Worm (Caenorhabditis elegans) whole organism, L4 larva: ENCODE results near the gene parp-2.

ENCODE experiments used
- F44E2.7 ChIP-seq: fragments of 200-800 bp; sonication (Bioruptor generic); IDR thresholded peaks from 2 replicates; pipeline ENCODE4 v2.1.2; 2022; ENCODE audit warnings: missing genetic modification characterization, missing compliant biosample characterization
- T26A8.4 ChIP-seq: fragments of 200-800 bp; sonication (Bioruptor generic); IDR thresholded peaks from 2 replicates; pipeline ENCODE4 v1.3.6; 2022; ENCODE audit warnings: missing genetic modification characterization, missing compliant biosample characterization
- Y105C5A.15 ChIP-seq: fragments of 200-800 bp; sonication (Bioruptor generic); IDR thresholded peaks from 2 replicates; pipeline ENCODE4 v1.3.6; 2022; ENCODE audit warnings: missing genetic modification characterization, missing compliant biosample characterization
- Y75B8A.6 ChIP-seq: fragments of 200-800 bp; sonication (Bioruptor generic); IDR thresholded peaks from 2 replicates; pipeline ENCODE4 v1.3.6; 2022; ENCODE audit warnings: missing genetic modification reagents, missing genetic modification characterization, missing compliant biosample characterization
- aha-1 ChIP-seq: fragments of 150-350 bp; peaks from one replicate; lab custom pipeline; 2014; ENCODE audit warnings: missing biosample characterization, missing genetic modification characterization
- ceh-28 ChIP-seq: fragments of 150-350 bp; optimal IDR thresholded peaks from 2 replicates; lab custom pipeline; 2014; ENCODE audit warnings: missing biosample characterization, missing genetic modification reagents, missing genetic modification characterization
- ceh-32 ChIP-seq: sonication (generic microtip); optimal IDR thresholded peaks from 2 replicates; lab custom pipeline; 2016; ENCODE audit warnings: mild to moderate bottlenecking, missing genetic modification characterization, missing compliant biosample characterization; ENCODE audit not compliant: poor library complexity
- ces-1 ChIP-seq: fragments of 150-350 bp; sonication (generic microtip); optimal IDR thresholded peaks from 4 replicates; lab custom pipeline; 2014; ENCODE audit warnings: missing biosample characterization, missing genetic modification reagents, missing genetic modification characterization
- cey-2 ChIP-seq: sonication (generic microtip); optimal IDR thresholded peaks from 3 replicates; lab custom pipeline; 2017; ENCODE audit warnings: missing genetic modification characterization, mild to moderate bottlenecking, missing compliant biosample characterization, antibody characterized with exemption, borderline replicate concordance; ENCODE audit not compliant: insufficient read depth
- daf-16 ChIP-seq, 3 experiments: sonication (generic microtip); optimal IDR thresholded peaks; 2 replicates each; lab custom pipeline; 2016 to 2017; ENCODE audit warnings: missing genetic modification characterization in 3 of 3, missing genetic modification reagents in 3 of 3, mild to moderate bottlenecking in 2 of 3, missing compliant biosample characterization in 2 of 3, missing biosample characterization in 1 of 3, moderate library complexity in 1 of 3
- egl-27 ChIP-seq: sonication (generic microtip); optimal IDR thresholded peaks from 3 replicates; lab custom pipeline; 2017; ENCODE audit warnings: missing biosample characterization, missing genetic modification reagents, missing genetic modification characterization
- hif-1 ChIP-seq, 2 experiments: sonication (generic microtip); optimal IDR thresholded peaks; 2 replicates each; lab custom pipeline; 2016 to 2017; ENCODE audit warnings: missing compliant biosample characterization in 2 of 2, missing genetic modification characterization in 2 of 2, missing genetic modification reagents in 2 of 2, missing genotype in 2 of 2, mild to moderate bottlenecking in 1 of 2
- hlh-11 ChIP-seq: fragments of 200-800 bp; sonication (Bioruptor generic); optimal IDR thresholded peaks from 2 replicates; lab custom pipeline; 2018; ENCODE audit warnings: mild to moderate bottlenecking, missing genetic modification characterization, missing compliant biosample characterization
- hmg-1.1 ChIP-seq: fragments of 200-800 bp; sonication (Bioruptor generic); IDR thresholded peaks from 2 replicates; pipeline ENCODE4 v1.3.6; 2022; ENCODE audit warnings: missing genetic modification reagents, missing genetic modification characterization, missing compliant biosample characterization
- jun-1 ChIP-seq: fragments of 150-350 bp; optimal IDR thresholded peaks from 2 replicates; lab custom pipeline; 2014; ENCODE audit warnings: missing biosample characterization, missing genetic modification reagents, missing genetic modification characterization
- lin-15B ChIP-seq: fragments of 150-350 bp; sonication (generic microtip); optimal IDR thresholded peaks from 3 replicates; lab custom pipeline; 2014; ENCODE audit warnings: missing biosample characterization, missing genetic modification characterization
- lin-29 ChIP-seq: fragments of 200-800 bp; sonication (Bioruptor generic); IDR thresholded peaks from 2 replicates; pipeline ENCODE4 v1.3.6; 2022; ENCODE audit warnings: missing genetic modification reagents, missing genetic modification characterization, missing compliant biosample characterization
- lin-38 ChIP-seq: fragments of 200-800 bp; sonication (Bioruptor generic); IDR thresholded peaks from 2 replicates; pipeline ENCODE4 v1.3.6; 2022; ENCODE audit warnings: missing genetic modification reagents, missing genetic modification characterization, missing compliant biosample characterization
- lsy-2 ChIP-seq, 2 experiments: fragments of 150-350 bp in 1 of 2; sonication (generic microtip) in 1 of 2; optimal IDR thresholded peaks; 2 replicates each; lab custom pipeline; 2014 to 2017; ENCODE audit warnings: missing biosample characterization in 2 of 2, missing genetic modification characterization in 2 of 2
- nhr-102 ChIP-seq: sonication (generic microtip); optimal IDR thresholded peaks from 2 replicates; lab custom pipeline; 2016; ENCODE audit warnings: mild to moderate bottlenecking, missing genetic modification characterization, moderate library complexity, missing compliant biosample characterization
- nhr-237 ChIP-seq: sonication (generic microtip); optimal IDR thresholded peaks from 2 replicates; lab custom pipeline; 2017; ENCODE audit warnings: missing biosample characterization, missing genetic modification characterization
- nhr-28 ChIP-seq: fragments of 150-350 bp; optimal IDR thresholded peaks from 2 replicates; lab custom pipeline; 2014; ENCODE audit warnings: missing biosample characterization, missing genetic modification characterization
- nhr-48 ChIP-seq: sonication (generic microtip); optimal IDR thresholded peaks from 2 replicates; lab custom pipeline; 2016; ENCODE audit warnings: mild to moderate bottlenecking, missing genetic modification characterization, missing compliant biosample characterization
- nhr-6 ChIP-seq: fragments of 150-350 bp; optimal IDR thresholded peaks from 2 replicates; lab custom pipeline; 2014; ENCODE audit warnings: missing biosample characterization, missing genetic modification characterization
- nhr-76 ChIP-seq: fragments of 150-350 bp; optimal IDR thresholded peaks from 2 replicates; lab custom pipeline; 2014; ENCODE audit warnings: missing biosample characterization, missing genetic modification characterization
- pqm-1 ChIP-seq: sonication (generic microtip); optimal IDR thresholded peaks from 2 replicates; lab custom pipeline; 2017; ENCODE audit warnings: missing biosample characterization, missing genetic modification characterization
- snpc-4 ChIP-seq: fragments of 150-350 bp; optimal IDR thresholded peaks from 2 replicates; lab custom pipeline; 2014; ENCODE audit warnings: missing biosample characterization, missing genetic modification characterization
- unc-62 ChIP-seq, 3 experiments: fragments of 150-350 bp in 1 of 3; sonication (generic microtip); optimal IDR thresholded peaks in 2 of 3; peaks in 1 of 3; 1 replicate in 1 of 3; 2 replicates in 2 of 3; lab custom pipeline; 2014 to 2017; ENCODE audit warnings: missing biosample characterization in 3 of 3, missing genetic modification characterization in 3 of 3, missing genetic modification reagents in 3 of 3, missing genotype in 1 of 3
- zag-1 ChIP-seq: fragments of 150-350 bp; optimal IDR thresholded peaks from 2 replicates; lab custom pipeline; 2014; ENCODE audit warnings: missing biosample characterization, missing genetic modification characterization
- ztf-7 ChIP-seq: fragments of 150-350 bp; optimal IDR thresholded peaks from 2 replicates; lab custom pipeline; 2014; ENCODE audit warnings: missing biosample characterization, missing genetic modification characterization

The parp-2 gene

DNA sequence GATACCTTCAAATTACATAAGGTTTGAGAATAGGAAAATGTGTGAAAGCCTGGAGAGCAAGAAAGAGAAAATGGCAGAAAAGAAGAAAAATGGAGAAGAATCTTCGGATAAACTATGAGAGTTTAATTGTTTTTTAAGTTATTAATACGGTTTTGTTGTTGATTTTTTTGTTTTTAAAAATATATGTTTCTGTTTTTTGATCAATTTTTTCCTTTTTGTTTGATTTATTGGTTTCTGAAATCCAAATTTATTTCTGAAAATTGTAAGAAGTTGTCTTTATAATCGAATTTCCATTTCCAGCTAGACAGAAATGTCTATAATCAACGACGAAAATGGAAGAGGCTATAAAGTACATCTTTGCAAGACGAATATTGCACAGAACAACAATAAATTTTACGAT is at the start of gene parp-2:
Gene parp-2 (plus strand): TSS at position 301 of the 400 bp plus-strand sequence.
- TF ChIP-seq nhr-48 (tag; lab: Kevin White, UChicago): no peak
- TF ChIP-seq nhr-76: no peak
- no peak for TF ChIP-seq hif-1 (tag; optimal IDR thresholded peaks at IDR 0.05; lab: Kevin White, UChicago)
- TF ChIP-seq lin-29 (GFP tag; lab: Robert Waterston, UW): no peak
- TF ChIP-seq unc-62 (GFP tag; optimal IDR thresholded peaks at IDR 0.05 in 1 of 2; lab: Kevin White, UChicago): no peak
- no peak for TF ChIP-seq unc-62 (tag; optimal IDR thresholded peaks at IDR 0.05; lab: Kevin White, UChicago)
- TF ChIP-seq cey-2 (tag; lab: Kevin White, UChicago): no peak
- TF ChIP-seq F44E2.7 (GFP tag; lab: Robert Waterston, UW): no peak

DNA sequence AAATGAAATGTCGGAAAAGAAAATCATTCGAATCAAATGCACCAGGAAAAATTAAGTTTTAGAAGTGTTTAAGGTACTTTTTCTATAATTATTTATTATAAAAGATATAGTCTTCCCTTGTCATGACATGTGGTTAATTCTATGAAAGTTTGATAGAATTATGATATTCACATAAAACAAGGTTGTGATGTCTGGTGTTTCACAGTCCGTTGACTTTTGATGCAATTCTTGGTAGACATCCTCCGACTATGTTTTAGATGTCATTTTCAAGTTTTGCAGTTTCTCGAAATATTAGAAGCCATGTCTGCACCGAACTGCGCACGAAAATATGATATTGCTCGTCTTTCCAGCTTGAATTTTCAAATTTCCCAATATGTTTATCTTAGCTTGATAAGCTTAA is 48.5 kb upstream of the parp-2 start, which contains the start of gene sra-7:
Gene sra-7 (plus strand): TSS at position 301 of the 400 bp plus-strand sequence.
- TF ChIP-seq ceh-28 (tag; lab: Kevin White, UChicago): no peak
- TF ChIP-seq aha-1 (tag; lab: Kevin White, UChicago): peak; percentile 8
- TF ChIP-seq nhr-48 (tag; lab: Kevin White, UChicago): no peak

DNA sequence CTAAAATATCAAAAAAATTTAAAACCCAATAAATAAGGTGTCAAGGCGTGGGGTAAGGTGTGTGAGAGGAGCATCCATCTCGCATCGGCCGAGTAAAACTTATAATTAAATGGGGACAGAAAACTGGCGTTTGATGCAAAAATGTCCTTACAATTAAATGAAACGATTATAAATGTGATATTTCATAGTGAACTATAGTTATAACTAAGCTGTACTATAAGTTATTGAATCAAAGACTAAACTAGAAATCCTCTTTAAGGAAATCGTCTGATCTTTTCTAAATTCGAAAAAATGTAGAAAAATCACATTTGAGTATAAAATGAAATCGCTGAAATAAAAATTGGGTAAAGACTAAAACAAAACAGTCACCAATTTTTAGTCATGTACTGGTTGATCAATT is 42.1 kb upstream of the parp-2 start, which contains the start of gene sra-6:
Gene sra-6 (minus strand): TSS at position 101 of the 400 bp plus-strand sequence.
- TF ChIP-seq daf-16 (GFP tag; optimal IDR thresholded peaks at IDR 0.05; lab: Kevin White, UChicago): no peak
- TF ChIP-seq daf-16 (tag; optimal IDR thresholded peaks at IDR 0.05; lab: Kevin White, UChicago): no peak
- TF ChIP-seq egl-27 (tag; lab: Kevin White, UChicago): no peak
- TF ChIP-seq nhr-76: no peak
- TF ChIP-seq pqm-1 (tag; lab: Kevin White, UChicago): no peak
- no peak for TF ChIP-seq zag-1 (tag; lab: Kevin White, UChicago)
- no peak for TF ChIP-seq lin-38 (GFP tag; lab: Robert Waterston, UW)
- TF ChIP-seq Y105C5A.15 (GFP tag; lab: Robert Waterston, UW): no peak
- no peak for TF ChIP-seq ceh-32
- TF ChIP-seq hmg-1.1 (GFP tag; lab: Robert Waterston, UW): no peak
- no peak for TF ChIP-seq jun-1 (tag; lab: Kevin White, UChicago)

DNA sequence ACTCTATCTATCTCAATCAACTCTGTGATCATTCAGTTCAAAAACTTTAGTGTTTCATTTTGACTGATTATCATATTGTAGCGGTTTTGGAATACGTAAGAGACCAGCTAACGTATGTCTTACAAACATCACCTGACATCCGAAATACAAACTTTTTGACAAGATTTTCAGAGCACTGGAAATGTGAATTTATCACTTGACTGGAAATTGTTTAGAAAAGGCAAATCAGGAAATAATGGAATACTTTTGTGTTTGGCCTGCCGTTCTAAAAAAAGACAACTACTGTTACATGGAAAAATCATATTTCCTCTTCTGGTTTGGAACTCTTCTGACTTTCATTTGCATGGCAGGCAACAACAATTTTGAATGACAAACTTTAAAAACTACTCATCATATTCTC is 41.3 kb upstream of the parp-2 start, which contains the start of gene F35H8.12:
Gene F35H8.12 (plus strand): TSS at position 301 of the 400 bp plus-strand sequence.
- no peak for TF ChIP-seq nhr-237 (tag; lab: Kevin White, UChicago)
- TF ChIP-seq snpc-4 (tag; lab: Kevin White, UChicago): no peak
- no peak for TF ChIP-seq nhr-6 (tag; lab: Kevin White, UChicago)
- no peak for TF ChIP-seq nhr-28 (tag; lab: Kevin White, UChicago)
- TF ChIP-seq ceh-28 (tag; lab: Kevin White, UChicago): no peak
- no peak for TF ChIP-seq unc-62 (GFP tag; optimal IDR thresholded peaks at IDR 0.05 in 1 of 2; lab: Kevin White, UChicago)
- no peak for TF ChIP-seq unc-62 (tag; optimal IDR thresholded peaks at IDR 0.05; lab: Kevin White, UChicago)
- no peak for TF ChIP-seq T26A8.4 (GFP tag; lab: Robert Waterston, UW)
- no peak for TF ChIP-seq ztf-7 (tag; lab: Kevin White, UChicago)
- TF ChIP-seq lin-15B (tag; lab: Kevin White, UChicago): no peak
- TF ChIP-seq Y75B8A.6 (GFP tag; lab: Robert Waterston, UW): no peak
- TF ChIP-seq nhr-102 (tag; lab: Kevin White, UChicago): no peak
- no peak for TF ChIP-seq lsy-2 (tag; optimal IDR thresholded peaks at IDR 0.05; lab: Kevin White, UChicago)
- no peak for TF ChIP-seq hlh-11 (tag; lab: Kevin White, UChicago)
- TF ChIP-seq, all 104 proteins: peak for 0

DNA sequence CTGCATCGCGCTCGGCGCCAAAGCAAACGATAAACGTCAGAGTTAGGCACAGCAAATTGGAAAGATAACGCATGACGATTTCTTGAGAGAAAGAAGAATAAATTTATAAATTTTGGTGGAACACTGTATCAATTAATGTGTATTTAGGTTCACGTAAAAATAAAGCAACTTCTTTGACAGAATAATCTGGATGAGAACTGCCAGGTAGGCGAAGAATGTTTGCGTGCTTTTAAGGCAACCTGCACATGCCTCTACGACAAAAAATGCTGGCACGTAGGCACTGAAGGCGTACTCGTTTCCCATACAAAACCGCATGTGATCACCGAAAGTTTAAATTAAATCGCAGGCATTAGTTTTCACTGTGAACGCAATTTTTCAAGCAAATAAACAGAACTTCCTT is 39.7 kb upstream of the parp-2 start, which contains the start of gene F35H8.1:
Gene F35H8.1 (minus strand): TSS at position 101 of the 400 bp plus-strand sequence.
- TF ChIP-seq ces-1 (GFP tag; lab: Kevin White, UChicago) (no peak), unc-62 (GFP tag; optimal IDR thresholded peaks at IDR 0.05 in 1 of 2; lab: Kevin White, UChicago) (peak in 1 of 2 experiments; percentile 12), unc-62 (tag; optimal IDR thresholded peaks at IDR 0.05; lab: Kevin White, UChicago) (no peak)
